Fruit fly (Drosophila melanogaster) whole organism, adult: ENCODE measurements around the gene sstn.

ENCODE experiments used
- CG11617 ChIP-seq: fragments of 200-800 bp; sonication (Bioruptor generic); optimal IDR thresholded peaks from 2 replicates; lab custom pipeline; 2017; ENCODE audit warnings: mild to moderate bottlenecking, missing biosample characterization, missing genetic modification reagents, missing genetic modification characterization
- CG12768 ChIP-seq: fragments of 200-800 bp; sonication (Bioruptor generic); optimal IDR thresholded peaks from 2 replicates; lab custom pipeline; 2017; ENCODE audit warnings: missing biosample characterization, missing genetic modification characterization, mild to moderate bottlenecking, moderate library complexity, missing genetic modification reagents
- CG14711 ChIP-seq: fragments of 200-800 bp; sonication (Bioruptor generic); optimal IDR thresholded peaks from 2 replicates; lab custom pipeline; 2018; ENCODE audit warnings: missing biosample characterization, mild to moderate bottlenecking, missing genetic modification characterization, moderate library complexity
- CG33017 ChIP-seq: fragments of 200-800 bp; sonication (Bioruptor generic); optimal IDR thresholded peaks from 2 replicates; lab custom pipeline; 2018; ENCODE audit warnings: missing biosample characterization, mild to moderate bottlenecking, missing genetic modification characterization, moderate library complexity
- CG5204 ChIP-seq: fragments of 200-800 bp; sonication (Bioruptor generic); optimal IDR thresholded peaks from 2 replicates; lab custom pipeline; 2016; ENCODE audit warnings: missing biosample characterization, missing genetic modification characterization
- CG7101 ChIP-seq: fragments of 200-800 bp; sonication (Bioruptor generic); optimal IDR thresholded peaks from 2 replicates; lab custom pipeline; 2018; ENCODE audit warnings: missing biosample characterization, mild to moderate bottlenecking, missing genetic modification characterization, moderate library complexity
- Clk ChIP-seq: fragments of 200-800 bp; sonication (Bioruptor generic); optimal IDR thresholded peaks from 2 replicates; lab custom pipeline; 2017; ENCODE audit warnings: missing biosample characterization, missing genetic modification characterization
- kay ChIP-seq: fragments of 200-800 bp; sonication (Bioruptor generic); peaks from one replicate; lab custom pipeline; 2016; ENCODE audit warnings: missing biosample characterization, missing genetic modification characterization, borderline replicate concordance
- pad ChIP-seq: fragments of 200-800 bp; sonication (Bioruptor generic); optimal IDR thresholded peaks from 3 replicates; lab custom pipeline; 2017; ENCODE audit warnings: missing biosample characterization, missing genetic modification characterization, mild to moderate bottlenecking, moderate library complexity, missing genetic modification reagents

- TF ChIP-seq CG12768 (GFP tag; lab: Kevin White, UChicago) (no peak), pad (no peak), CG7101 (tag; lab: Kevin White, UChicago) (no peak), CG5204 (GFP tag; lab: Kevin White, UChicago) (no peak), CG11617 (GFP tag; lab: Kevin White, UChicago) (no peak), CG33017 (tag; lab: Kevin White, UChicago) (no peak), CG14711 (tag; lab: Kevin White, UChicago) (no peak), kay (GFP tag; lab: Kevin White, UChicago) (no peak), Clk (no peak)
These were observed 12.7 kb upstream of the sstn start for dm6 chr3L:15107158-15107775.
